Worm (Caenorhabditis elegans) whole organism, midembryonic: ENCODE results near the gene H41C03.2.

ENCODE experiments used
- T22C8.4 ChIP-seq: fragments of 200-800 bp; sonication (Bioruptor generic); IDR thresholded peaks from 2 replicates; pipeline ENCODE4 v1.3.6; 2022; ENCODE audit warnings: missing genetic modification characterization, missing compliant biosample characterization
- cog-1 ChIP-seq: sonication (generic microtip); optimal IDR thresholded peaks from 2 replicates; lab custom pipeline; 2016; ENCODE audit warnings: missing genetic modification characterization, missing compliant biosample characterization
- flt-1 ChIP-seq: fragments of 200-800 bp; sonication (Bioruptor generic); IDR thresholded peaks from 2 replicates; pipeline ENCODE4 v1.3.6; 2022; ENCODE audit warnings: missing genetic modification characterization, missing compliant biosample characterization
- klf-2 ChIP-seq: fragments of 200-800 bp; sonication (Bioruptor generic); conservative IDR thresholded peaks from 2 replicates; pipeline ENCODE4 v1.3.6; 2022; ENCODE audit warnings: missing genetic modification reagents, missing genetic modification characterization, missing compliant biosample characterization
- med-1 ChIP-seq: sonication (generic microtip); optimal IDR thresholded peaks from 2 replicates; lab custom pipeline; 2017; ENCODE audit warnings: missing genetic modification characterization, mild to moderate bottlenecking, missing compliant biosample characterization, antibody characterized with exemption, missing genetic modification reagents; ENCODE audit not compliant: insufficient read depth
- tab-1 ChIP-seq: fragments of 200-800 bp; sonication (Bioruptor generic); IDR thresholded peaks from 2 replicates; pipeline ENCODE4 v1.3.6; 2022; ENCODE audit warnings: missing genetic modification characterization, missing compliant biosample characterization
- ztf-23 ChIP-seq: fragments of 200-800 bp; sonication (Bioruptor generic); IDR thresholded peaks from 2 replicates; pipeline ENCODE4 v1.3.6; 2022; ENCODE audit warnings: missing genetic modification reagents, missing genetic modification characterization, missing compliant biosample characterization
- ztf-29 ChIP-seq: fragments of 200-800 bp; sonication (Bioruptor generic); IDR thresholded peaks from 2 replicates; pipeline ENCODE4 v1.3.6; 2022; ENCODE audit warnings: missing genetic modification reagents, missing genetic modification characterization, missing compliant biosample characterization

- no peak for TF ChIP-seq med-1 (GFP tag; lab: Kevin White, UChicago)
- TF ChIP-seq klf-2 (GFP tag; lab: Robert Waterston, UW): no peak
- no peak for TF ChIP-seq flt-1 (GFP tag; lab: Robert Waterston, UW)
- TF ChIP-seq ztf-29 (GFP tag; lab: Robert Waterston, UW): no peak
- no peak for TF ChIP-seq cog-1 (tag; lab: Kevin White, UChicago)
- TF ChIP-seq T22C8.4 (GFP tag; lab: Robert Waterston, UW): no peak
- TF ChIP-seq ztf-23: no peak
- TF ChIP-seq tab-1 (GFP tag; lab: Robert Waterston, UW): no peak
Observed at ce11 chrII:5866920-5867319, 15.0 kb upstream of the H41C03.2 start.
